Worm (Caenorhabditis elegans) whole organism, midembryonic: ENCODE data around the gene nlp-27.

Source experiments
- T22C8.4 ChIP-seq: fragments of 200-800 bp; sonication (Bioruptor generic); IDR thresholded peaks from 2 replicates; pipeline ENCODE4 v1.3.6; 2022; ENCODE audit warnings: missing genetic modification characterization, missing compliant biosample characterization
- med-1 ChIP-seq: sonication (generic microtip); optimal IDR thresholded peaks from 2 replicates; lab custom pipeline; 2017; ENCODE audit warnings: missing genetic modification characterization, mild to moderate bottlenecking, missing compliant biosample characterization, antibody characterized with exemption, missing genetic modification reagents; ENCODE audit not compliant: insufficient read depth
- ref-1 ChIP-seq: fragments of 200-800 bp; sonication (Bioruptor generic); conservative IDR thresholded peaks from 2 replicates; pipeline ENCODE4 v1.3.6; 2022; ENCODE audit warnings: missing genetic modification reagents, missing genetic modification characterization, missing compliant biosample characterization
- tab-1 ChIP-seq: fragments of 200-800 bp; sonication (Bioruptor generic); IDR thresholded peaks from 2 replicates; pipeline ENCODE4 v1.3.6; 2022; ENCODE audit warnings: missing genetic modification characterization, missing compliant biosample characterization
- ztf-23 ChIP-seq: fragments of 200-800 bp; sonication (Bioruptor generic); IDR thresholded peaks from 2 replicates; pipeline ENCODE4 v1.3.6; 2022; ENCODE audit warnings: missing genetic modification reagents, missing genetic modification characterization, missing compliant biosample characterization
- ztf-29 ChIP-seq: fragments of 200-800 bp; sonication (Bioruptor generic); IDR thresholded peaks from 2 replicates; pipeline ENCODE4 v1.3.6; 2022; ENCODE audit warnings: missing genetic modification reagents, missing genetic modification characterization, missing compliant biosample characterization

DNA sequence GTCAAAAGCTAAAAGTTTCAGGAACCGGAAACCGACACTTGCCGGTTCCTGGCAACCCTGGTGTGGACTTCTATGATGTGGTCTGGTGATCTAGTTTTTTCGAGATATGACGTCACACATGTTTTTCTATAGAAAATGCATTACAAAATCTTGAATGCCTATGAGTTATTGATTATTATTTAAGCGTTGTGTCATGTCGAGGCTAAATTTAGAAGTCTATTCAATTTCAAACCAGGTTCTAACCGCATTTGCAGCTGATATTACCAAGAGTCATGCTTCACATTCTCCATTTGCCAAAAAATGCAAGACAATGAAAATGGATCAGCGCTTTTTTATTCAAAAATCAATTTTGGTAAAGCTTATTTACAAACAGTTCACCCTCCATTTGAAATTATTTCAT lies 30.0 kb downstream of the nlp-27 start, which contains the start of gene K09D9.3:
- TF ChIP-seq tab-1 (GFP tag; lab: Robert Waterston, UW), result no peak
- no peak for TF ChIP-seq med-1
- TF ChIP-seq ref-1 (GFP tag; lab: Robert Waterston, UW), result no peak
- TF ChIP-seq T22C8.4 (GFP tag; lab: Robert Waterston, UW), result no peak
- TF ChIP-seq ztf-23 (GFP tag; lab: Robert Waterston, UW), result no peak
- TF ChIP-seq ztf-29 (GFP tag; lab: Robert Waterston, UW), result no peak
